Worm (Caenorhabditis elegans) whole organism, L3 larva: ENCODE measurements around the gene W02A2.8.

Experiments used
- ZK546.5 ChIP-seq: sonication (generic microtip); optimal IDR thresholded peaks from 2 replicates; lab custom pipeline; 2017; ENCODE audit warnings: missing biosample characterization, missing genetic modification characterization
- ceh-16 ChIP-seq: sonication (generic microtip); optimal IDR thresholded peaks from 2 replicates; lab custom pipeline; 2017; ENCODE audit warnings: missing biosample characterization, missing genetic modification characterization
- ceh-28 ChIP-seq: fragments of 150-350 bp; optimal IDR thresholded peaks from 2 replicates; lab custom pipeline; 2014; ENCODE audit warnings: missing biosample characterization, missing genetic modification reagents, missing genetic modification characterization
- ceh-82 ChIP-seq: fragments of 150-350 bp; optimal IDR thresholded peaks from 2 replicates; lab custom pipeline; 2014; ENCODE audit warnings: missing biosample characterization, missing genetic modification characterization
- ceh-9 ChIP-seq: sonication (generic microtip); optimal IDR thresholded peaks from 2 replicates; lab custom pipeline; 2018; ENCODE audit warnings: missing biosample characterization, missing genetic modification characterization
- daf-12 ChIP-seq: fragments of 150-350 bp; optimal IDR thresholded peaks from 2 replicates; lab custom pipeline; 2014; ENCODE audit warnings: missing biosample characterization, missing genetic modification reagents, missing genetic modification characterization
- elt-1 ChIP-seq: fragments of 150-350 bp; optimal IDR thresholded peaks from 2 replicates; lab custom pipeline; 2014; ENCODE audit warnings: missing biosample characterization, missing genetic modification characterization
- elt-2 ChIP-seq: sonication (generic microtip); optimal IDR thresholded peaks from 2 replicates; lab custom pipeline; 2016; ENCODE audit warnings: missing genetic modification reagents, mild to moderate bottlenecking, missing genetic modification characterization, missing compliant biosample characterization
- elt-3 ChIP-seq, 3 experiments: fragments of 150-350 bp in 1 of 3; sonication (generic microtip) in 2 of 3; optimal IDR thresholded peaks; 2 replicates in 2 of 3; 4 replicates in 1 of 3; lab custom pipeline; 2014 to 2017; ENCODE audit warnings: missing biosample characterization in 3 of 3, missing genetic modification characterization in 3 of 3
- fkh-10 ChIP-seq: sonication (generic microtip); optimal IDR thresholded peaks from 2 replicates; lab custom pipeline; 2017; ENCODE audit warnings: missing biosample characterization, missing genetic modification reagents, missing genetic modification characterization
- fkh-2 ChIP-seq: fragments of 150-350 bp; optimal IDR thresholded peaks from 2 replicates; lab custom pipeline; 2014; ENCODE audit warnings: missing biosample characterization, missing genetic modification reagents, missing genetic modification characterization
- fos-1 ChIP-seq: fragments of 150-350 bp; optimal IDR thresholded peaks from 2 replicates; lab custom pipeline; 2014; ENCODE audit warnings: missing biosample characterization, missing genetic modification characterization
- hmg-11 ChIP-seq: sonication (generic microtip); optimal IDR thresholded peaks from 2 replicates; lab custom pipeline; 2016; ENCODE audit warnings: missing genetic modification characterization, missing compliant biosample characterization
- jun-1 ChIP-seq: fragments of 150-350 bp; optimal IDR thresholded peaks from 2 replicates; lab custom pipeline; 2014; ENCODE audit warnings: missing biosample characterization, missing genetic modification reagents, missing genetic modification characterization
- lin-39 ChIP-seq: fragments of 150-350 bp; optimal IDR thresholded peaks from 2 replicates; lab custom pipeline; 2018; ENCODE audit warnings: missing biosample characterization, missing genetic modification reagents, missing genetic modification characterization
- lsy-12 ChIP-seq: sonication (generic microtip); optimal IDR thresholded peaks from 2 replicates; lab custom pipeline; 2016; ENCODE audit warnings: mild to moderate bottlenecking, missing genetic modification characterization, missing compliant biosample characterization
- nfya-1 ChIP-seq: sonication (generic microtip); optimal IDR thresholded peaks from 2 replicates; lab custom pipeline; 2017; ENCODE audit warnings: missing genetic modification characterization, mild to moderate bottlenecking, missing compliant biosample characterization, antibody characterized with exemption, moderate library complexity; ENCODE audit not compliant: insufficient read depth
- nhr-11 ChIP-seq: fragments of 150-350 bp; optimal IDR thresholded peaks from 2 replicates; lab custom pipeline; 2014; ENCODE audit warnings: missing biosample characterization, missing genetic modification characterization
- nhr-12 ChIP-seq: fragments of 150-350 bp; optimal IDR thresholded peaks from 2 replicates; lab custom pipeline; 2014; ENCODE audit warnings: missing biosample characterization, missing genetic modification characterization
- nhr-23 ChIP-seq: fragments of 150-350 bp; optimal IDR thresholded peaks from 2 replicates; lab custom pipeline; 2014; ENCODE audit warnings: missing biosample characterization, missing genetic modification reagents, missing genetic modification characterization
- nhr-25 ChIP-seq: sonication (generic microtip); optimal IDR thresholded peaks from 2 replicates; lab custom pipeline; 2017; ENCODE audit warnings: missing biosample characterization, missing genetic modification characterization
- nhr-28 ChIP-seq: fragments of 150-350 bp; optimal IDR thresholded peaks from 2 replicates; lab custom pipeline; 2014; ENCODE audit warnings: missing biosample characterization, missing genetic modification characterization
- nhr-43 ChIP-seq: sonication (generic microtip); optimal IDR thresholded peaks from 2 replicates; lab custom pipeline; 2016; ENCODE audit warnings: mild to moderate bottlenecking, missing genetic modification characterization, missing compliant biosample characterization; ENCODE audit not compliant: poor library complexity, severe bottlenecking
- nhr-67 ChIP-seq: fragments of 150-350 bp; optimal IDR thresholded peaks from 2 replicates; lab custom pipeline; 2014; ENCODE audit warnings: missing biosample characterization, missing genetic modification characterization
- nhr-76 ChIP-seq: fragments of 150-350 bp; sonication (generic microtip); optimal IDR thresholded peaks from 5 replicates; lab custom pipeline; 2014; ENCODE audit warnings: missing biosample characterization, missing genetic modification characterization
- nhr-77 ChIP-seq: fragments of 150-350 bp; optimal IDR thresholded peaks from 2 replicates; lab custom pipeline; 2014; ENCODE audit warnings: missing biosample characterization, missing genetic modification characterization
- pha-4 ChIP-seq: fragments of 150-350 bp; optimal IDR thresholded peaks from 2 replicates; lab custom pipeline; 2014; ENCODE audit warnings: missing biosample characterization, missing genetic modification reagents, missing genetic modification characterization
- pqm-1 ChIP-seq: fragments of 150-350 bp; optimal IDR thresholded peaks from 2 replicates; lab custom pipeline; 2017; ENCODE audit warnings: missing biosample characterization, missing genetic modification characterization, inconsistent platforms
- sea-2 ChIP-seq: fragments of 150-350 bp; sonication (generic microtip); optimal IDR thresholded peaks from 4 replicates; lab custom pipeline; 2014; ENCODE audit warnings: missing biosample characterization, missing genetic modification reagents, missing genetic modification characterization
- skn-1 ChIP-seq: fragments of 150-350 bp; optimal IDR thresholded peaks from 2 replicates; lab custom pipeline; 2014; ENCODE audit warnings: missing biosample characterization, missing genetic modification characterization
- snpc-4 ChIP-seq: fragments of 150-350 bp; optimal IDR thresholded peaks from 2 replicates; lab custom pipeline; 2014; ENCODE audit warnings: missing biosample characterization, missing genetic modification characterization
- tbx-2 ChIP-seq: sonication (generic microtip); optimal IDR thresholded peaks from 2 replicates; lab custom pipeline; 2016; ENCODE audit warnings: mild to moderate bottlenecking, missing genetic modification characterization, missing compliant biosample characterization
- unc-39 ChIP-seq: sonication (generic microtip); optimal IDR thresholded peaks from 4 replicates; lab custom pipeline; 2017; ENCODE audit warnings: missing biosample characterization, missing genetic modification characterization
- unc-62 ChIP-seq: fragments of 150-350 bp; sonication (generic microtip); optimal IDR thresholded peaks from 4 replicates; lab custom pipeline; 2014; ENCODE audit warnings: missing biosample characterization, missing genetic modification reagents, missing genetic modification characterization
- zag-1 ChIP-seq: fragments of 150-350 bp; optimal IDR thresholded peaks from 2 replicates; lab custom pipeline; 2014; ENCODE audit warnings: missing biosample characterization, missing genetic modification characterization
- ztf-11 ChIP-seq: fragments of 150-350 bp; optimal IDR thresholded peaks from 2 replicates; lab custom pipeline; 2014; ENCODE audit warnings: missing biosample characterization, missing genetic modification characterization
- ztf-4 ChIP-seq: fragments of 150-350 bp; optimal IDR thresholded peaks from 2 replicates; lab custom pipeline; 2014; ENCODE audit warnings: missing biosample characterization, missing genetic modification characterization

The W02A2.8 gene

DNA sequence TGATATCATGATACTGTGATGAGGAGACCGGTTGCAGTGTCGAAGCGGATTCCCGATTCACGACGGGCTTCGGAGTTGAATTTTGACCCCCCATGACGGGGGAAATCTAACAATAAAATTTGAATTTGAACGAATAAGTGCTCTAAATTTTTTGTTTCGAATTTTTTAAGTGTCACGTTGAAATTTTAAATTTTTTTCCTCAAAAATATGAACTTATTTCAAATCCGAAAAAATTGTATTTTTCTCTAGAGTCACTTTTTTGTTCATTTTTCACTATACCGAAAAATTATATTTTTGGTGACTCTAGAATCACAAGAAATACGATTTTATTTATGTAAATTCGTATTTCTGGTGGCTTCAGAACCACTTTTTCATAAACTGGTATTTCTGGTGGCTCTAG, at the start of gene W02A2.8:
W02A2.8 (minus strand) TSS at position 101 of the 400 bp plus-strand sequence.
- TF ChIP-seq nhr-25 (no peak), nhr-67 (tag; lab: Kevin White, UChicago) (no peak)
- TF ChIP-seq, all 47 proteins: peak for 0

ce11 chrIV:13408018-13408417, 49.6 kb upstream of the W02A2.8 start, which contains the start of gene Y62E10A.19:
TSS of gene Y62E10A.19 (minus strand) at chrIV:13408306.
- TF ChIP-seq nhr-25 (peak; percentile 30), nhr-43 (tag; lab: Kevin White, UChicago) (no peak)
- TF ChIP-seq, all 47 proteins: peak for 1

DNA sequence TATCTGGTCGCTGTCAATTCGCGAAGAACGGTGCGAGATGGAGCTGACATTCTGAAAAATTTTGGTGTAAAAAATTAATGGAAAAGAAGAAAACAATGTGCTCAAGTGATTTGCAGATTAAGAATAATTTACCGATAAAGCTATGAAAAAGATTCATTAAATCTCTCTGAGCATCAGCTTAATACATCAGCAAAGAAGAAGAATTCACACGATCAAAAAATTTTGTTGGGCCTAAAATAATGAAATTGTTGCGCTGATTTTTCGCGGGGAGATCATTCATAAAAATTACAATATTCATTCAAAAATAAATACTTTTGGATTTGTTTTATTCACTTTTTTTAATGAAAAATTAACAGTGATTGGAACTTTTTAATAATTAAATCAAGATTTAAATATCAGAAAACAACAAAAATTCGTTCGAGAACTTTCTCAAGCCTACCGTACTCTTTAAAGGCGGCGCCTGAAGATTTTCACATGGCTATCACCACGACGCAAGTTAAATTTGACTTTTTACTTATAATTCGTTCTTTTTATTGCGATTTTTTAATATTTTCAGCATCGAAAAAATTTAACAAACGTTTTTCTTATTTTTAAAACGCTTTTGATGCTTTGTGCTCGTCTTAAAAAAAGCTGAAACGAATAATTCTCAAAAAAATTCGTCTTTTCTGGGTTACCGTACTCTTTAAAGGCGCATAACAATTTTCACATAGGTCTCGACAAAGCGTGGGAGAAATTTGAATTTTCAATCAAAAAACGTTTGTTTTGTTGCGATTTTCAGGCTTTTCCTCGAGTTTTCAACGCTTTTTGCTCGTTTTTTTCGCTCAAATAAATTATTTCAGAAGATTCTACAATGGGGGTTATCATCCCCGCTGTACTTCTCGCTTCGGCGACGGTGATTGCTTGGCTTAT, 42.3 kb upstream of the W02A2.8 start, which contains the start of the genes memi-2 and cyp-31A5:
memi-2 (minus strand) TSS at position 51 of the 909 bp plus-strand sequence.
cyp-31A5 (plus strand) TSS at position 834 of the 909 bp plus-strand sequence.
- no peak for TF ChIP-seq nhr-23 (tag; lab: Kevin White, UChicago)
- no peak for TF ChIP-seq nhr-43 (tag; lab: Kevin White, UChicago)

DNA sequence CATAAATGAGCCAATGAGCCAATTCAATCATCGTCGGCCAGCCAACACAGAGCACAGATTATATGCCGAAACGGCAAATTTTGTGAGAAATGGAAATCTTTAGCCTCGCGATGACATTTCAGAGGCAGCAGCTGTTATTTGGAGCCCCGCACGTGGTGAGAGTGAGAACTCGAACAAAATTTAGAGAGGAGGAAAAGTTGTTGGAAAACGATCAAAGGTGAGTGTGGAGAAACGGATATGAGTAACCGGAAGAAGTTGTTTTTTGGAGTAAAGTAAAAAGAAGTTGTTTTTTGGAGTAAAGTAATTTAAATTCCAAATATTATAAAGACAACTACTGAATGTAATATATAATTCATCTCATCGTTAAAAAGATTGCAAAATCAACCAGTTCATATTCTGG, 40.3 kb upstream of the W02A2.8 start, which contains the start of gene Y62E10A.13:
Y62E10A.13 (minus strand) TSS at position 326 of the 400 bp plus-strand sequence.
- TF ChIP-seq pqm-1 (tag; lab: Kevin White, UChicago) = no peak
- no peak for TF ChIP-seq nhr-76 (tag; lab: Kevin White, UChicago)
- no peak for TF ChIP-seq sea-2 (GFP tag; lab: Kevin White, UChicago)
- no peak for TF ChIP-seq lsy-12 (tag; lab: Kevin White, UChicago)
- TF ChIP-seq elt-2 (tag; lab: Kevin White, UChicago) = no peak
- no peak for TF ChIP-seq nhr-11 (tag; lab: Kevin White, UChicago)
- TF ChIP-seq fos-1 (tag; lab: Kevin White, UChicago) = no peak
- no peak for TF ChIP-seq nfya-1 (tag; lab: Kevin White, UChicago)
- TF ChIP-seq snpc-4 (tag; lab: Kevin White, UChicago) = no peak
- TF ChIP-seq nhr-12 (tag; lab: Kevin White, UChicago) = no peak
- no peak for TF ChIP-seq ztf-11
- no peak for TF ChIP-seq fkh-2 (tag; lab: Kevin White, UChicago)
- TF ChIP-seq jun-1 (tag; lab: Kevin White, UChicago) = no peak
- TF ChIP-seq zag-1 = no peak
- no peak for TF ChIP-seq unc-62 (GFP tag; lab: Kevin White, UChicago)
- no peak for TF ChIP-seq ztf-4
- TF ChIP-seq pha-4 = no peak
- no peak for TF ChIP-seq tbx-2
- TF ChIP-seq skn-1 (tag; lab: Kevin White, UChicago) = no peak
- TF ChIP-seq, all 47 proteins: peak for 0

DNA sequence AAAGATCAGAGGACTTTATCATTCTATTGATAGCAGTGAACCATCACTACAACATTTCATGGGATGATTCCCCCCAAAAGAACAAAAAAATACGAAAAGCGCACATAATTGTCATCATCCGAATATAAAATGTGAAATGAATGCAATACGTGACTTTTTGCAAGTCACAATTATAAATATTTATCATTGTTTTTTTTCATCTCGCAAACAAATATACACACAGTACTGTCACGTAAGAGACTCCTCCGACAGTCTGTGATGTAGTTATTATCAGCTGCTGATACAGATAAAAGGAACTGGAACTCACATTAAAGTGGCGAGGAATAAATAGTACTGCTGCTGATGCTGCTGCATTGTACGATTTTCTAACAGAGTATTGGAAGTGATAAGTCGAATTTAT, 38.0 kb upstream of the W02A2.8 start:
- no peak for TF ChIP-seq fkh-2 (tag; lab: Kevin White, UChicago)
- no peak for TF ChIP-seq nhr-11 (tag; lab: Kevin White, UChicago)
- peak; percentile 91 for TF ChIP-seq pqm-1 (tag; lab: Kevin White, UChicago)
- TF ChIP-seq nhr-43 (tag; lab: Kevin White, UChicago) = peak; percentile 8
- TF ChIP-seq tbx-2 = no peak
- peak; percentile 78 for TF ChIP-seq pha-4
- peak in 1 of 3 experiments; percentile 15 for TF ChIP-seq elt-3 (tag; optimal IDR thresholded peaks at IDR 0.05; lab: Kevin White, UChicago)
- TF ChIP-seq elt-2 (tag; lab: Kevin White, UChicago) = peak; percentile 90
- TF ChIP-seq nhr-77 = no peak
- peak; percentile 73 for TF ChIP-seq skn-1 (tag; lab: Kevin White, UChicago)

DNA sequence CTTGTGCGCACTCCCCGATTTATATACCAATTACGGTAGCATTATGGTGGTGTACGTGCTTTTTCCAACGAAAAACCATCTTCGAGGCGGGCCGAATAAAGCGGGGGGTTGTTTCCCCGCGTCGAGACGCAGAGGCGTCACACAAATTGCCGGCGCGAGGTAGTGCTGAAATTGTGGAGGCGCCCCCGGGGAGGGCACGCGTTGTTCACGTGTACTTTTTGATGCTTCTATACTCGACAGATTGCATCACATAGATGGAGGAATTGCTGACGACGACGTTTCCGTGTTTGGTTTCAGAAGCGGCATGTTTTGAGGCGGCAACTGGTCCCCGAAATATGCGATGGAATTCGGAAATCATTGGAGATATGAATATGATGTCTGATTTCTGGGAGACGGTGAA, 36.9 kb upstream of the W02A2.8 start:
- TF ChIP-seq lin-39 (tag; lab: Kevin White, UChicago) (peak; percentile 95), ZK546.5 (tag; lab: Kevin White, UChicago) (no peak), nhr-67 (tag; lab: Kevin White, UChicago) (no peak), ceh-82 (tag; lab: Kevin White, UChicago) (no peak), nhr-28 (tag; lab: Kevin White, UChicago) (no peak), unc-39 (tag; lab: Kevin White, UChicago) (peak; percentile 36), nhr-25 (peak; percentile 90), ztf-11 (no peak), nhr-43 (tag; lab: Kevin White, UChicago) (peak; percentile 93), nhr-11 (tag; lab: Kevin White, UChicago) (peak; percentile 59), nhr-76 (tag; lab: Kevin White, UChicago) (no peak), daf-12 (tag; lab: Kevin White, UChicago) (no peak), pqm-1 (tag; lab: Kevin White, UChicago) (peak; percentile 65), hmg-11 (tag; lab: Kevin White, UChicago) (peak; percentile 95), nhr-23 (tag; lab: Kevin White, UChicago) (peak; percentile 82), fkh-10 (GFP tag; lab: Kevin White, UChicago) (peak; percentile 70), ceh-16 (no peak), nfya-1 (tag; lab: Kevin White, UChicago) (peak; percentile 91), fkh-2 (tag; lab: Kevin White, UChicago) (no peak), elt-1 (peak; percentile 62), ceh-28 (tag; lab: Kevin White, UChicago) (peak; percentile 65), ceh-9 (tag; lab: Kevin White, UChicago) (no peak), tbx-2 (peak; percentile 73), ztf-4 (peak; percentile 38), unc-62 (GFP tag; lab: Kevin White, UChicago) (peak; percentile 81)
